Worm (Caenorhabditis elegans) whole organism, L3 larva: ENCODE data around the gene dnj-16.

Experiments
- R02D3.7 ChIP-seq: fragments of 150-350 bp; optimal IDR thresholded peaks from 2 replicates; lab custom pipeline; 2014; ENCODE audit warnings: missing biosample characterization, missing genetic modification characterization
- ZK546.5 ChIP-seq: sonication (generic microtip); optimal IDR thresholded peaks from 2 replicates; lab custom pipeline; 2017; ENCODE audit warnings: missing biosample characterization, missing genetic modification characterization
- aly-2 ChIP-seq: fragments of 150-350 bp; optimal IDR thresholded peaks from 2 replicates; lab custom pipeline; 2014; ENCODE audit warnings: missing biosample characterization, missing genetic modification characterization
- ama-1 ChIP-seq: fragments of 150-350 bp; optimal IDR thresholded peaks from 2 replicates; lab custom pipeline; 2018
- ceh-16 ChIP-seq: sonication (generic microtip); optimal IDR thresholded peaks from 2 replicates; lab custom pipeline; 2017; ENCODE audit warnings: missing biosample characterization, missing genetic modification characterization
- ceh-28 ChIP-seq: fragments of 150-350 bp; optimal IDR thresholded peaks from 2 replicates; lab custom pipeline; 2014; ENCODE audit warnings: missing biosample characterization, missing genetic modification reagents, missing genetic modification characterization
- ceh-9 ChIP-seq: sonication (generic microtip); optimal IDR thresholded peaks from 2 replicates; lab custom pipeline; 2018; ENCODE audit warnings: missing biosample characterization, missing genetic modification characterization
- daf-12 ChIP-seq: fragments of 150-350 bp; optimal IDR thresholded peaks from 2 replicates; lab custom pipeline; 2014; ENCODE audit warnings: missing biosample characterization, missing genetic modification reagents, missing genetic modification characterization
- egl-27 ChIP-seq: sonication (generic microtip); optimal IDR thresholded peaks from 4 replicates; lab custom pipeline; 2017; ENCODE audit warnings: missing biosample characterization, missing genetic modification reagents, missing genetic modification characterization
- egl-5 ChIP-seq: fragments of 150-350 bp; optimal IDR thresholded peaks from 2 replicates; lab custom pipeline; 2017; ENCODE audit warnings: missing biosample characterization, missing genetic modification reagents, missing genetic modification characterization, inconsistent platforms
- elt-2 ChIP-seq: sonication (generic microtip); optimal IDR thresholded peaks from 2 replicates; lab custom pipeline; 2016; ENCODE audit warnings: missing genetic modification reagents, mild to moderate bottlenecking, missing genetic modification characterization, missing compliant biosample characterization
- elt-3 ChIP-seq, 3 experiments: fragments of 150-350 bp in 1 of 3; sonication (generic microtip) in 2 of 3; optimal IDR thresholded peaks; 2 replicates in 2 of 3; 4 replicates in 1 of 3; lab custom pipeline; 2014 to 2017; ENCODE audit warnings: missing biosample characterization in 3 of 3, missing genetic modification characterization in 3 of 3
- eor-1 ChIP-seq, 2 experiments: fragments of 150-350 bp; optimal IDR thresholded peaks; 2 replicates each; lab custom pipeline; 2014 to 2018; ENCODE audit warnings: missing biosample characterization in 2 of 2, missing genetic modification characterization in 2 of 2
- fkh-10 ChIP-seq: sonication (generic microtip); optimal IDR thresholded peaks from 2 replicates; lab custom pipeline; 2017; ENCODE audit warnings: missing biosample characterization, missing genetic modification reagents, missing genetic modification characterization
- fkh-2 ChIP-seq: fragments of 150-350 bp; optimal IDR thresholded peaks from 2 replicates; lab custom pipeline; 2014; ENCODE audit warnings: missing biosample characterization, missing genetic modification reagents, missing genetic modification characterization
- fos-1 ChIP-seq: fragments of 150-350 bp; optimal IDR thresholded peaks from 2 replicates; lab custom pipeline; 2014; ENCODE audit warnings: missing biosample characterization, missing genetic modification characterization
- hmg-11 ChIP-seq: sonication (generic microtip); optimal IDR thresholded peaks from 2 replicates; lab custom pipeline; 2016; ENCODE audit warnings: missing genetic modification characterization, missing compliant biosample characterization
- lin-15B ChIP-seq: fragments of 150-350 bp; optimal IDR thresholded peaks from 2 replicates; lab custom pipeline; 2014; ENCODE audit warnings: missing biosample characterization, missing genetic modification characterization
- lin-39 ChIP-seq: fragments of 150-350 bp; optimal IDR thresholded peaks from 2 replicates; lab custom pipeline; 2018; ENCODE audit warnings: missing biosample characterization, missing genetic modification reagents, missing genetic modification characterization
- lsy-12 ChIP-seq: sonication (generic microtip); optimal IDR thresholded peaks from 2 replicates; lab custom pipeline; 2016; ENCODE audit warnings: mild to moderate bottlenecking, missing genetic modification characterization, missing compliant biosample characterization
- mdl-1 ChIP-seq: fragments of 150-350 bp; optimal IDR thresholded peaks from 2 replicates; lab custom pipeline; 2014; ENCODE audit warnings: missing biosample characterization, missing genetic modification characterization
- mml-1 ChIP-seq: fragments of 150-350 bp; sonication (generic microtip); optimal IDR thresholded peaks from 3 replicates; lab custom pipeline; 2014; ENCODE audit warnings: missing biosample characterization, missing genetic modification characterization
- nfya-1 ChIP-seq: sonication (generic microtip); optimal IDR thresholded peaks from 2 replicates; lab custom pipeline; 2017; ENCODE audit warnings: missing genetic modification characterization, mild to moderate bottlenecking, missing compliant biosample characterization, antibody characterized with exemption, moderate library complexity; ENCODE audit not compliant: insufficient read depth
- nhr-12 ChIP-seq: fragments of 150-350 bp; optimal IDR thresholded peaks from 2 replicates; lab custom pipeline; 2014; ENCODE audit warnings: missing biosample characterization, missing genetic modification characterization
- nhr-23 ChIP-seq: fragments of 150-350 bp; optimal IDR thresholded peaks from 2 replicates; lab custom pipeline; 2014; ENCODE audit warnings: missing biosample characterization, missing genetic modification reagents, missing genetic modification characterization
- nhr-237 ChIP-seq: fragments of 150-350 bp; optimal IDR thresholded peaks from 2 replicates; lab custom pipeline; 2014; ENCODE audit warnings: missing biosample characterization, missing genetic modification characterization
- nhr-25 ChIP-seq: sonication (generic microtip); optimal IDR thresholded peaks from 2 replicates; lab custom pipeline; 2017; ENCODE audit warnings: missing biosample characterization, missing genetic modification characterization
- nhr-43 ChIP-seq: sonication (generic microtip); optimal IDR thresholded peaks from 2 replicates; lab custom pipeline; 2016; ENCODE audit warnings: mild to moderate bottlenecking, missing genetic modification characterization, missing compliant biosample characterization; ENCODE audit not compliant: poor library complexity, severe bottlenecking
- nhr-67 ChIP-seq: fragments of 150-350 bp; optimal IDR thresholded peaks from 2 replicates; lab custom pipeline; 2014; ENCODE audit warnings: missing biosample characterization, missing genetic modification characterization
- nhr-76 ChIP-seq: fragments of 150-350 bp; sonication (generic microtip); optimal IDR thresholded peaks from 5 replicates; lab custom pipeline; 2014; ENCODE audit warnings: missing biosample characterization, missing genetic modification characterization
- nhr-77 ChIP-seq: fragments of 150-350 bp; optimal IDR thresholded peaks from 2 replicates; lab custom pipeline; 2014; ENCODE audit warnings: missing biosample characterization, missing genetic modification characterization
- pha-4 ChIP-seq: fragments of 150-350 bp; optimal IDR thresholded peaks from 2 replicates; lab custom pipeline; 2014; ENCODE audit warnings: missing biosample characterization, missing genetic modification reagents, missing genetic modification characterization
- pqm-1 ChIP-seq: fragments of 150-350 bp; optimal IDR thresholded peaks from 2 replicates; lab custom pipeline; 2017; ENCODE audit warnings: missing biosample characterization, missing genetic modification characterization, inconsistent platforms
- snpc-4 ChIP-seq: fragments of 150-350 bp; optimal IDR thresholded peaks from 2 replicates; lab custom pipeline; 2014; ENCODE audit warnings: missing biosample characterization, missing genetic modification characterization
- tbx-2 ChIP-seq: sonication (generic microtip); optimal IDR thresholded peaks from 2 replicates; lab custom pipeline; 2016; ENCODE audit warnings: mild to moderate bottlenecking, missing genetic modification characterization, missing compliant biosample characterization
- unc-39 ChIP-seq: sonication (generic microtip); optimal IDR thresholded peaks from 4 replicates; lab custom pipeline; 2017; ENCODE audit warnings: missing biosample characterization, missing genetic modification characterization
- unc-62 ChIP-seq: fragments of 150-350 bp; sonication (generic microtip); optimal IDR thresholded peaks from 4 replicates; lab custom pipeline; 2014; ENCODE audit warnings: missing biosample characterization, missing genetic modification reagents, missing genetic modification characterization
- ztf-11 ChIP-seq: fragments of 150-350 bp; optimal IDR thresholded peaks from 2 replicates; lab custom pipeline; 2014; ENCODE audit warnings: missing biosample characterization, missing genetic modification characterization
- ztf-4 ChIP-seq: fragments of 150-350 bp; optimal IDR thresholded peaks from 2 replicates; lab custom pipeline; 2014; ENCODE audit warnings: missing biosample characterization, missing genetic modification characterization

The dnj-16 gene

DNA sequence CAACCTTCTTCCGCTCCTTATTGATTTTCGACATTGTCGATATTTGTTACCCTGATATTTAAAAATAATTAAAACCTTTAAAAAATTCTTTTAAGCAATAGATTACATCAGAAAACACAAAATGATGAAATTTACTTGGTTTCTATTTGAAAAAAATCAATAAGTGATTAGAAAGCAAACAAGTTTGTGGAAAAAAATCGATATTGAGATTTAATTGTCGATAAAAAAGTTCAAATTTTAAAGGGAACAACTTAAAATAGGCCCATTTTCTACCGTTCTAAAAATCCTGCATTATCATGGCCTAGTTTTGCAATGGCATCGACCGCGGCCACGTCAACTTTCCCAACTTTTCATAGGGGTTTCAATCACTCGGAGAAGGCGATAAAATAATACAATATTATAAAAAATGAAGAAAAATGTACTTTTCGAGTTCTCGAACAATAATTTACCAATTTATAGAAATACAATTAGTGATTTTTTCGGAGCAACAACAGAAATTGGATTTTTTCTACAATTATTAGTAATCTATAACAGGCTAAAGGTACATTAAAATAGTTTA, 4.1 kb upstream of the dnj-16 start, which contains the start of gene lars-1:
Gene lars-1, minus strand, starts transcription at position 51 of the 559 bp plus-strand sequence.
- TF ChIP-seq eor-1 (tag; optimal IDR thresholded peaks at IDR 0.05; lab: Kevin White, UChicago): no peak
- TF ChIP-seq lin-39 (tag; lab: Kevin White, UChicago): no peak
- TF ChIP-seq lsy-12 (tag; lab: Kevin White, UChicago): no peak
- no peak for TF ChIP-seq fos-1 (tag; lab: Kevin White, UChicago)
- TF ChIP-seq pha-4: no peak
- no peak for TF ChIP-seq egl-27 (tag; lab: Kevin White, UChicago)
- TF ChIP-seq ceh-28 (tag; lab: Kevin White, UChicago): peak; percentile 49
- TF ChIP-seq R02D3.7 (tag; lab: Kevin White, UChicago): no peak
- peak; percentile 49 for TF ChIP-seq lin-15B (tag; lab: Kevin White, UChicago)
- TF ChIP-seq hmg-11: peak; percentile 17
- peak; percentile 22 for TF ChIP-seq nfya-1 (tag; lab: Kevin White, UChicago)
- TF ChIP-seq nhr-237 (tag; lab: Kevin White, UChicago): no peak

ce11 chrIII:4187845-4188244, 3.1 kb upstream of the dnj-16 start, which contains the start of gene R74.2:
Gene R74.2, plus strand, starts transcription at chrIII:4188160.
- TF ChIP-seq mml-1 (tag; lab: Kevin White, UChicago) (no peak), pha-4 (no peak), unc-62 (no peak), lin-39 (tag; lab: Kevin White, UChicago) (no peak), snpc-4 (tag; lab: Kevin White, UChicago) (no peak), pqm-1 (tag; lab: Kevin White, UChicago) (no peak), tbx-2 (tag; lab: Kevin White, UChicago) (no peak), elt-2 (tag; lab: Kevin White, UChicago) (no peak), fkh-2 (no peak), eor-1 (tag; optimal IDR thresholded peaks at IDR 0.05; lab: Kevin White, UChicago) (no peak), ceh-9 (tag; lab: Kevin White, UChicago) (no peak), ama-1 (lab: Kevin White, UChicago) (no peak), aly-2 (tag; lab: Kevin White, UChicago) (no peak), nhr-23 (no peak), ztf-4 (tag; lab: Kevin White, UChicago) (no peak), ceh-16 (tag; lab: Kevin White, UChicago) (no peak), egl-5 (tag; lab: Kevin White, UChicago) (no peak), daf-12 (no peak), lsy-12 (tag; lab: Kevin White, UChicago) (no peak), hmg-11 (no peak), elt-3 (tag; optimal IDR thresholded peaks at IDR 0.05; lab: Kevin White, UChicago) (peak in 1 of 3 experiments; percentile 17), ztf-11 (tag; lab: Kevin White, UChicago) (no peak), ZK546.5 (tag; lab: Kevin White, UChicago) (no peak), ceh-28 (tag; lab: Kevin White, UChicago) (no peak), unc-39 (tag; lab: Kevin White, UChicago) (no peak), nhr-25 (tag; lab: Kevin White, UChicago) (peak; percentile 71), nhr-67 (tag; lab: Kevin White, UChicago) (no peak), lin-15B (tag; lab: Kevin White, UChicago) (no peak), nfya-1 (tag; lab: Kevin White, UChicago) (peak; percentile 13), nhr-76 (tag; lab: Kevin White, UChicago) (no peak), egl-27 (tag; lab: Kevin White, UChicago) (no peak), mdl-1 (no peak), nhr-43 (tag; lab: Kevin White, UChicago) (peak; percentile 20), fkh-10 (no peak), nhr-77 (tag; lab: Kevin White, UChicago) (no peak), nhr-12 (no peak)

DNA sequence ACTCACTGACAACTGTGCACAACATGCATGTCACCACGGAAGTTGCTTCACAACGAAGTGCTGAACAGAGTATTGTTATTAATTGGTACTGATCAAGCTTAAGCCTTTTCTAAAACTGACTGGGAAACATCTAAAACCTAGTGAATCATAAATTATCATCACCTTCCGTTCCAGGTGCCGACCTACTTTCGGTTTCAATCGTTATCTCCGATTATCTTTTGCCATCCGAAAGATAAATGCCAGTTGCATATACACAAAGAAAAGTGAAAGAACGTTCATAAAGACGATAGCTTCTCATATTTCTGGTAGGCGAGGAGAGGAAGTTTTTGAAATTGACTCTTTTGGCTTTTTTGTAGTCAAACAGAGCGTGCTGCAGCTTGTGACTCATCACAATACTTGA, 1.3 kb upstream of the dnj-16 start:
- TF ChIP-seq ZK546.5 (tag; lab: Kevin White, UChicago) (no peak), nhr-43 (tag; lab: Kevin White, UChicago) (peak; percentile 10), nhr-23 (peak; percentile 4)
